Worm (Caenorhabditis elegans) whole organism, L2 larva: ENCODE measurements around the gene K02D10.2.

Experiments used
- C34F6.9 ChIP-seq: fragments of 150-350 bp; optimal IDR thresholded peaks from 2 replicates; lab custom pipeline; 2014; ENCODE audit warnings: missing biosample characterization, missing genetic modification characterization
- F13H6.1 ChIP-seq: sonication (generic microtip); optimal IDR thresholded peaks from 2 replicates; lab custom pipeline; 2016; ENCODE audit warnings: missing genetic modification characterization, missing compliant biosample characterization
- R02D3.7 ChIP-seq: fragments of 150-350 bp; optimal IDR thresholded peaks from 2 replicates; lab custom pipeline; 2014; ENCODE audit warnings: missing biosample characterization, missing genetic modification characterization
- Y55F3AM.14 ChIP-seq: fragments of 200-800 bp; sonication (Bioruptor generic); optimal IDR thresholded peaks from 2 replicates; lab custom pipeline; 2018; ENCODE audit warnings: mild to moderate bottlenecking, missing genetic modification characterization, missing compliant biosample characterization
- ZK546.5 ChIP-seq: sonication (generic microtip); optimal IDR thresholded peaks from 2 replicates; lab custom pipeline; 2017; ENCODE audit warnings: missing biosample characterization, missing genetic modification characterization
- alr-1 ChIP-seq: fragments of 150-350 bp; optimal IDR thresholded peaks from 2 replicates; lab custom pipeline; 2014; ENCODE audit warnings: missing biosample characterization, missing genetic modification characterization
- aly-2 ChIP-seq: fragments of 150-350 bp; optimal IDR thresholded peaks from 2 replicates; lab custom pipeline; 2014; ENCODE audit warnings: missing biosample characterization, missing genetic modification characterization
- ama-1 ChIP-seq: fragments of 150-350 bp; optimal IDR thresholded peaks from 2 replicates; lab custom pipeline; 2018; ENCODE audit warnings: inconsistent platforms
- blmp-1 ChIP-seq: sonication (generic microtip); optimal IDR thresholded peaks from 2 replicates; lab custom pipeline; 2017; ENCODE audit warnings: missing genetic modification characterization, mild to moderate bottlenecking, missing compliant biosample characterization, antibody characterized with exemption, moderate library complexity; ENCODE audit not compliant: insufficient read depth
- ceh-16 ChIP-seq: fragments of 150-350 bp; optimal IDR thresholded peaks from 2 replicates; lab custom pipeline; 2014; ENCODE audit warnings: missing biosample characterization, missing genetic modification characterization
- ceh-82 ChIP-seq: fragments of 150-350 bp; optimal IDR thresholded peaks from 2 replicates; lab custom pipeline; 2014; ENCODE audit warnings: missing biosample characterization, missing genetic modification characterization
- crh-2 ChIP-seq: sonication (generic microtip); optimal IDR thresholded peaks from 2 replicates; lab custom pipeline; 2017; ENCODE audit warnings: missing biosample characterization, missing genetic modification characterization
- dmd-4 ChIP-seq: sonication (generic microtip); optimal IDR thresholded peaks from 2 replicates; lab custom pipeline; 2017; ENCODE audit warnings: missing biosample characterization, missing genetic modification characterization
- egl-27 ChIP-seq: sonication (generic microtip); optimal IDR thresholded peaks from 3 replicates; lab custom pipeline; 2017; ENCODE audit warnings: missing biosample characterization, missing genetic modification reagents, missing genetic modification characterization
- elt-1 ChIP-seq: fragments of 150-350 bp; optimal IDR thresholded peaks from 2 replicates; lab custom pipeline; 2014; ENCODE audit warnings: missing biosample characterization, missing genetic modification characterization
- elt-3 ChIP-seq: sonication (generic microtip); optimal IDR thresholded peaks from 2 replicates; lab custom pipeline; 2017; ENCODE audit warnings: missing biosample characterization, missing genetic modification characterization
- fos-1 ChIP-seq: fragments of 150-350 bp; optimal IDR thresholded peaks from 2 replicates; lab custom pipeline; 2014; ENCODE audit warnings: missing biosample characterization, missing genetic modification characterization
- gmeb-1 ChIP-seq: fragments of 150-350 bp; optimal IDR thresholded peaks from 2 replicates; lab custom pipeline; 2014; ENCODE audit warnings: missing biosample characterization, missing genetic modification characterization
- lin-11 ChIP-seq: fragments of 150-350 bp; sonication (generic microtip); optimal IDR thresholded peaks from 2 replicates; lab custom pipeline; 2014; ENCODE audit warnings: missing biosample characterization, missing genetic modification characterization, inconsistent platforms, mixed read lengths
- lin-13 ChIP-seq: fragments of 150-350 bp; optimal IDR thresholded peaks from 2 replicates; lab custom pipeline; 2014; ENCODE audit warnings: missing biosample characterization, missing genetic modification reagents, missing genetic modification characterization
- lin-39 ChIP-seq: fragments of 150-350 bp; optimal IDR thresholded peaks from 2 replicates; lab custom pipeline; 2014; ENCODE audit warnings: missing biosample characterization, missing genetic modification reagents, missing genetic modification characterization
- lsy-2 ChIP-seq, 2 experiments: fragments of 150-350 bp in 1 of 2; sonication (generic microtip) in 1 of 2; optimal IDR thresholded peaks; 2 replicates each; lab custom pipeline; 2014 to 2017; ENCODE audit warnings: missing biosample characterization in 2 of 2, missing genetic modification characterization in 2 of 2
- mab-5 ChIP-seq: fragments of 150-350 bp; optimal IDR thresholded peaks from 2 replicates; lab custom pipeline; 2014; ENCODE audit warnings: missing biosample characterization, missing genetic modification characterization
- mbf-1 ChIP-seq: sonication (generic microtip); optimal IDR thresholded peaks from 2 replicates; lab custom pipeline; 2017; ENCODE audit warnings: missing biosample characterization, missing genetic modification characterization
- mdl-1 ChIP-seq, 2 experiments: fragments of 150-350 bp in 1 of 2; sonication (generic microtip) in 1 of 2; optimal IDR thresholded peaks; 2 replicates each; lab custom pipeline; 2017; ENCODE audit warnings: missing biosample characterization in 2 of 2, missing genetic modification characterization in 2 of 2
- nhr-10 ChIP-seq: sonication (generic microtip); optimal IDR thresholded peaks from 2 replicates; lab custom pipeline; 2017; ENCODE audit warnings: missing biosample characterization, missing genetic modification characterization
- nhr-11 ChIP-seq: fragments of 150-350 bp; optimal IDR thresholded peaks from 2 replicates; lab custom pipeline; 2014; ENCODE audit warnings: missing biosample characterization, missing genetic modification characterization
- nhr-12 ChIP-seq: fragments of 150-350 bp; optimal IDR thresholded peaks from 2 replicates; lab custom pipeline; 2014; ENCODE audit warnings: missing biosample characterization, missing genetic modification characterization
- nhr-129 ChIP-seq: fragments of 150-350 bp; optimal IDR thresholded peaks from 2 replicates; lab custom pipeline; 2014; ENCODE audit warnings: missing biosample characterization, missing genetic modification characterization
- nhr-21 ChIP-seq: fragments of 150-350 bp; optimal IDR thresholded peaks from 2 replicates; lab custom pipeline; 2014; ENCODE audit warnings: missing biosample characterization, missing genetic modification characterization
- nhr-23 ChIP-seq: fragments of 150-350 bp; optimal IDR thresholded peaks from 2 replicates; lab custom pipeline; 2014; ENCODE audit warnings: missing biosample characterization, missing genetic modification reagents, missing genetic modification characterization
- nhr-237 ChIP-seq: fragments of 150-350 bp; optimal IDR thresholded peaks from 2 replicates; lab custom pipeline; 2014; ENCODE audit warnings: missing biosample characterization, missing genetic modification characterization
- nhr-25 ChIP-seq: fragments of 150-350 bp; sonication (generic microtip); optimal IDR thresholded peaks from 3 replicates; lab custom pipeline; 2014; ENCODE audit warnings: missing biosample characterization, missing genetic modification characterization
- nhr-6 ChIP-seq: fragments of 150-350 bp; optimal IDR thresholded peaks from 2 replicates; lab custom pipeline; 2014; ENCODE audit warnings: missing biosample characterization, missing genetic modification characterization
- nhr-77 ChIP-seq: fragments of 150-350 bp; optimal IDR thresholded peaks from 2 replicates; lab custom pipeline; 2014; ENCODE audit warnings: missing biosample characterization, missing genetic modification characterization
- peb-1 ChIP-seq: fragments of 150-350 bp; optimal IDR thresholded peaks from 2 replicates; lab custom pipeline; 2014; ENCODE audit warnings: missing biosample characterization, missing genetic modification characterization
- sem-4 ChIP-seq: fragments of 150-350 bp; optimal IDR thresholded peaks from 2 replicates; lab custom pipeline; 2014; ENCODE audit warnings: missing biosample characterization, missing genetic modification reagents, missing genetic modification characterization
- skn-1 ChIP-seq: sonication (generic microtip); optimal IDR thresholded peaks from 2 replicates; lab custom pipeline; 2017; ENCODE audit warnings: missing biosample characterization, missing genetic modification characterization
- sma-3 ChIP-seq: sonication (generic microtip); optimal IDR thresholded peaks from 2 replicates; lab custom pipeline; 2016; ENCODE audit warnings: missing genetic modification reagents, missing genetic modification characterization, missing compliant biosample characterization
- sma-9 ChIP-seq, 2 experiments: fragments of 150-350 bp in 1 of 2; sonication (generic microtip) in 1 of 2; optimal IDR thresholded peaks; 2 replicates each; lab custom pipeline; 2014 to 2016; ENCODE audit warnings: missing genetic modification characterization in 2 of 2, mild to moderate bottlenecking in 1 of 2, missing biosample characterization in 1 of 2, missing compliant biosample characterization in 1 of 2, missing genetic modification reagents in 1 of 2, moderate library complexity in 1 of 2
- snpc-4 ChIP-seq: fragments of 150-350 bp; optimal IDR thresholded peaks from 2 replicates; lab custom pipeline; 2014; ENCODE audit warnings: missing biosample characterization, missing genetic modification characterization
- unc-39 ChIP-seq: fragments of 150-350 bp; optimal IDR thresholded peaks from 2 replicates; lab custom pipeline; 2014; ENCODE audit warnings: missing biosample characterization, missing genetic modification characterization
- unc-55 ChIP-seq: fragments of 150-350 bp; sonication (generic microtip); optimal IDR thresholded peaks from 3 replicates; lab custom pipeline; 2014; ENCODE audit warnings: missing biosample characterization, missing genetic modification reagents, missing genetic modification characterization
- unc-62 ChIP-seq: fragments of 150-350 bp; optimal IDR thresholded peaks from 2 replicates; lab custom pipeline; 2014; ENCODE audit warnings: missing biosample characterization, missing genetic modification reagents, missing genetic modification characterization
- zag-1 ChIP-seq: fragments of 150-350 bp; optimal IDR thresholded peaks from 2 replicates; lab custom pipeline; 2014; ENCODE audit warnings: missing biosample characterization, missing genetic modification characterization
- ztf-1 ChIP-seq: fragments of 200-800 bp; sonication (Bioruptor generic); conservative IDR thresholded peaks from 2 replicates; pipeline ENCODE4 v1.3.6; 2022; ENCODE audit warnings: missing genetic modification characterization, missing compliant biosample characterization
- ztf-11 ChIP-seq: sonication (generic microtip); optimal IDR thresholded peaks from 2 replicates; lab custom pipeline; 2017; ENCODE audit warnings: missing biosample characterization, missing genetic modification characterization
- ztf-4 ChIP-seq: fragments of 150-350 bp; optimal IDR thresholded peaks from 2 replicates; lab custom pipeline; 2014; ENCODE audit warnings: missing biosample characterization, missing genetic modification characterization

The K02D10.2 gene

DNA sequence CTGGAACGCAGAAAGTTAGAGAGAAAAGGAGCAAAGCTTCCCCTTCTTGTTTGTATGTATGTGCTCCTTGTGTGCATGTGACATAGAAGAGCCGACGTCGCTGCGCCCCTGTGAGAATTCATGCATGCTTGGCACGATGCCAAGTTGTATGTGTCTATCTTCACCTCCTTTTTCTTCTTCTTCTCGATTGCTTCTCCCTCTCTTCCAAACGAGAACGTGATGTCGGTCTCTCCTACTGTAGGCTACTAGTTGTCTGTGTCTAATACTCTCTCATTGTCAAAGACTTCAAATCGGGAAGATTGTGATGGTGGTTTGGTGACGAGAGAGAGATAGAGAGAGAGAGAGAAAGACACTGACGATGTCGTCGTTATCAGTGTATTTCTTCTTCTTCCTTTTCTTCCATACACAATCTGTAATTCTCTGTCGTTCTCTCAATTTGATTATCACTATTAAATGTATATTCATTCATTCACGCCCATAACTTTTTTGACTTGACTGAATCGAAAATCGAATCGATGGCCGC is 26.2 kb upstream of the K02D10.2 start (continued):
- TF ChIP-seq ama-1 (lab: Kevin White, UChicago) (no peak), snpc-4 (tag; lab: Kevin White, UChicago) (peak; percentile 13), dmd-4 (tag; lab: Kevin White, UChicago) (no peak)
- TF ChIP-seq, all 48 proteins: peak for 30

DNA sequence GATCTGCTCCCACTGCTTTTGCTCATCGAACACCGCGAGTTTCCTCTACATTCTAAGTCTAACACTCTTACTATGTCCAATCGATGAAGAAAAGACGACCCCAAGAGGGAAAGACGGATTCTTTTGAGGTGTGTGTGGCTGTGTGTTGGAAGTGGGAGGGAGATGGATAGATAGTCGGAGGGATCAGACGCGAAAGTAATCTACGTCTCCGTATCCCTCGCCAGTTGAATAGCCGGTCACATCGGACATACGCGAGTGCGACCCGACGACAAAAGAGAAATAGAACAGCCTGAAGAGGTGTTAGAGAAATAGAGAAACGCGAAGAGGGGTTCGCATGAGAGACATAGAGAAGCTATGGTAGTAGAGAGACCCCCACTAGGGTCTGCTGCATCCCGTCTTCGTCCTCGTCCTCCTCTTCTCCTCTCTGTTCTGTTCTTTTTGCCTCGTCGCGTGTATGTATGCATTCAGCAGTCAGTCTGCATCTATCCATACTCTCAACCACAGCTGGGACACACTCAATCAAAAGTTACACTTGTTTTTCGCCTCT is 24.6 kb upstream of the K02D10.2 start:
- TF ChIP-seq sma-3 (GFP tag; lab: Kevin White, UChicago): peak; percentile 96
- TF ChIP-seq nhr-23 (tag; lab: Kevin White, UChicago): no peak
- TF ChIP-seq fos-1 (tag; lab: Kevin White, UChicago): peak; percentile 97
- no peak for TF ChIP-seq ztf-1 (GFP tag; lab: Robert Waterston, UW)
- no peak for TF ChIP-seq nhr-11 (tag; lab: Kevin White, UChicago)
- TF ChIP-seq peb-1 (tag; lab: Kevin White, UChicago): no peak
- peak; percentile 63 for TF ChIP-seq ZK546.5 (tag; lab: Kevin White, UChicago)
- peak; percentile 67 for TF ChIP-seq ceh-16 (tag; lab: Kevin White, UChicago)
- TF ChIP-seq mdl-1 (tag; optimal IDR thresholded peaks at IDR 0.05; lab: Kevin White, UChicago): peak; percentile 91 to 94
- no peak for TF ChIP-seq nhr-12 (tag; lab: Kevin White, UChicago)
- TF ChIP-seq sma-9 (GFP tag; optimal IDR thresholded peaks at IDR 0.05; lab: Kevin White, UChicago): peak; percentile 99
- peak; percentile 84 for TF ChIP-seq sma-9 (tag; optimal IDR thresholded peaks at IDR 0.05; lab: Kevin White, UChicago)
- TF ChIP-seq ztf-11 (tag; lab: Kevin White, UChicago): peak; percentile 13
- TF ChIP-seq ama-1 (lab: Kevin White, UChicago): peak; percentile 82
- peak; percentile 97 for TF ChIP-seq nhr-25 (tag; lab: Kevin White, UChicago)
- TF ChIP-seq mab-5 (tag; lab: Kevin White, UChicago): peak; percentile 87
- TF ChIP-seq nhr-77: peak; percentile 65
- no peak for TF ChIP-seq skn-1 (tag; lab: Kevin White, UChicago)
- peak; percentile 83 to 95 for TF ChIP-seq lsy-2 (tag; optimal IDR thresholded peaks at IDR 0.05; lab: Kevin White, UChicago)
- no peak for TF ChIP-seq dmd-4 (tag; lab: Kevin White, UChicago)
- TF ChIP-seq lin-39: peak; percentile 48
- TF ChIP-seq nhr-10 (tag; lab: Kevin White, UChicago): peak; percentile 29
- TF ChIP-seq lin-13 (GFP tag; lab: Kevin White, UChicago): peak; percentile 95
- TF ChIP-seq ztf-4: peak; percentile 96
- TF ChIP-seq alr-1: peak; percentile 85
- TF ChIP-seq ceh-82 (tag; lab: Kevin White, UChicago): peak; percentile 39
- TF ChIP-seq F13H6.1 (tag; lab: Kevin White, UChicago): peak; percentile 99
- TF ChIP-seq C34F6.9 (tag; lab: Kevin White, UChicago): peak; percentile 97
- TF ChIP-seq Y55F3AM.14 (GFP tag; lab: Kevin White, UChicago): peak; percentile 94
- peak; percentile 98 for TF ChIP-seq zag-1
- peak; percentile 96 for TF ChIP-seq unc-55 (GFP tag; lab: Kevin White, UChicago)
- no peak for TF ChIP-seq elt-1
- peak; percentile 54 for TF ChIP-seq nhr-237
- TF ChIP-seq aly-2: no peak
- TF ChIP-seq mbf-1 (tag; lab: Kevin White, UChicago): no peak
- peak; percentile 98 for TF ChIP-seq nhr-21 (tag; lab: Kevin White, UChicago)
- peak; percentile 31 for TF ChIP-seq R02D3.7
- TF ChIP-seq unc-39: peak; percentile 64
- peak; percentile 90 for TF ChIP-seq nhr-129 (tag; lab: Kevin White, UChicago)
- TF ChIP-seq nhr-6: peak; percentile 94
- peak; percentile 97 for TF ChIP-seq egl-27 (tag; lab: Kevin White, UChicago)
- TF ChIP-seq snpc-4 (tag; lab: Kevin White, UChicago): peak; percentile 95
- peak; percentile 96 for TF ChIP-seq crh-2 (tag; lab: Kevin White, UChicago)
- TF ChIP-seq elt-3: no peak
- TF ChIP-seq lin-11 (tag; lab: Kevin White, UChicago): peak; percentile 87
- TF ChIP-seq blmp-1 (tag; lab: Kevin White, UChicago): peak; percentile 87
- TF ChIP-seq gmeb-1 (tag; lab: Kevin White, UChicago): peak; percentile 77
- peak; percentile 98 for TF ChIP-seq sem-4 (tag; lab: Kevin White, UChicago)
- TF ChIP-seq unc-62 (GFP tag; lab: Kevin White, UChicago): peak; percentile 98
